Worm (Caenorhabditis elegans) whole organism, L4/young adult: ENCODE measurements around the gene clec-160.

Experiments
- W03F9.2 ChIP-seq: fragments of 150-350 bp; optimal IDR thresholded peaks from 2 replicates; lab custom pipeline; 2014; ENCODE audit warnings: missing biosample characterization, missing genetic modification characterization
- dao-5 ChIP-seq: sonication (generic microtip); optimal IDR thresholded peaks from 2 replicates; lab custom pipeline; 2016; ENCODE audit warnings: missing genotype, missing genetic modification characterization, moderate library complexity, missing compliant biosample characterization
- him-1 ChIP-seq: sonication (generic microtip); optimal IDR thresholded peaks from 2 replicates; lab custom pipeline; 2016; ENCODE audit warnings: missing genotype, missing genetic modification reagents, missing genetic modification characterization, missing compliant biosample characterization

ce11 chrIII:8312393-8312792, 36.6 kb upstream of the clec-160 start, which contains the start of gene F10E9.2:
- TF ChIP-seq him-1 (tag; lab: Kevin White, UChicago) (no peak), W03F9.2 (tag; lab: Kevin White, UChicago) (no peak), dao-5 (tag; lab: Kevin White, UChicago) (no peak)
